Fruit fly (Drosophila melanogaster) whole organism, pupa: ENCODE data around the gene CG32365.

Experiments used
- CG10348 ChIP-seq: fragments of 200-800 bp; sonication (Bioruptor generic); IDR thresholded peaks from 2 replicates; pipeline ENCODE4 v1.3.6; 2022; ENCODE audit warnings: missing biosample characterization, missing genetic modification characterization
- CG12605 ChIP-seq: fragments of 200-800 bp; sonication (Bioruptor generic); IDR thresholded peaks from 2 replicates; pipeline ENCODE4 v1.3.6; 2022; ENCODE audit warnings: missing biosample characterization, missing genetic modification characterization
- CG13204 ChIP-seq: fragments of 200-800 bp; sonication (Bioruptor generic); optimal IDR thresholded peaks from 2 replicates; lab custom pipeline; 2018; ENCODE audit warnings: missing biosample characterization, mild to moderate bottlenecking, missing genetic modification characterization, moderate library complexity
- CG14655 ChIP-seq: fragments of 200-800 bp; sonication (Bioruptor generic); optimal IDR thresholded peaks from 3 replicates; lab custom pipeline; 2017; ENCODE audit warnings: mild to moderate bottlenecking, missing biosample characterization, missing genetic modification reagents, missing genetic modification characterization
- CG15710 ChIP-seq: fragments of 200-800 bp; sonication (Bioruptor generic); optimal IDR thresholded peaks from 2 replicates; lab custom pipeline; 2018; ENCODE audit warnings: missing biosample characterization, mild to moderate bottlenecking, missing genetic modification characterization, moderate library complexity
- CG17806 ChIP-seq: fragments of 200-800 bp; sonication (Bioruptor generic); optimal IDR thresholded peaks from 2 replicates; lab custom pipeline; 2018; ENCODE audit warnings: missing biosample characterization, mild to moderate bottlenecking, missing genetic modification characterization, moderate library complexity
- CG32121 ChIP-seq: fragments of 200-800 bp; sonication (Bioruptor generic); IDR thresholded peaks from 2 replicates; pipeline ENCODE4 v1.3.6; 2022; ENCODE audit warnings: missing biosample characterization, missing genetic modification characterization
- CG34367 ChIP-seq: fragments of 200-800 bp; sonication (Bioruptor generic); optimal IDR thresholded peaks from 2 replicates; lab custom pipeline; 2018; ENCODE audit warnings: missing biosample characterization, mild to moderate bottlenecking, missing genetic modification characterization
- CG4496 ChIP-seq: fragments of 200-800 bp; sonication (Bioruptor generic); IDR thresholded peaks from 3 replicates; pipeline ENCODE4 v1.3.6; 2022; ENCODE audit warnings: missing biosample characterization, missing genetic modification characterization
- CG8159 ChIP-seq: fragments of 200-800 bp; sonication (Bioruptor generic); optimal IDR thresholded peaks from 3 replicates; lab custom pipeline; 2018; ENCODE audit warnings: missing biosample characterization, mild to moderate bottlenecking, missing genetic modification characterization, moderate library complexity
- CG8301 ChIP-seq: fragments of 200-800 bp; sonication (Bioruptor generic); optimal IDR thresholded peaks from 2 replicates; lab custom pipeline; 2018; ENCODE audit warnings: missing biosample characterization, mild to moderate bottlenecking, missing genetic modification characterization
- CG9948 ChIP-seq: fragments of 200-800 bp; sonication (Bioruptor generic); optimal IDR thresholded peaks from 2 replicates; lab custom pipeline; 2018; ENCODE audit warnings: missing biosample characterization, mild to moderate bottlenecking, missing genetic modification characterization, moderate library complexity
- D1 ChIP-seq: fragments of 200-800 bp; sonication (Bioruptor generic); optimal IDR thresholded peaks from 2 replicates; lab custom pipeline; 2018; ENCODE audit warnings: missing biosample characterization, mild to moderate bottlenecking, missing genetic modification characterization, moderate library complexity
- EcR ChIP-seq: fragments of 200-800 bp; sonication (Bioruptor generic); optimal IDR thresholded peaks from 3 replicates; lab custom pipeline; 2019; ENCODE audit warnings: missing biosample characterization, missing genetic modification characterization, mild to moderate bottlenecking, moderate library complexity, missing genetic modification reagents
- Ets98B ChIP-seq: fragments of 200-800 bp; sonication (Bioruptor generic); IDR thresholded peaks from 2 replicates; pipeline ENCODE4 v1.3.6; 2022; ENCODE audit warnings: missing biosample characterization, missing genetic modification characterization
- Pif1A ChIP-seq: fragments of 200-800 bp; sonication (Bioruptor generic); optimal IDR thresholded peaks from 3 replicates; lab custom pipeline; 2016; ENCODE audit warnings: missing biosample characterization, missing genetic modification characterization
- Pif1B ChIP-seq: fragments of 200-800 bp; sonication (Bioruptor generic); optimal IDR thresholded peaks from 3 replicates; lab custom pipeline; 2016; ENCODE audit warnings: missing biosample characterization, missing genetic modification characterization
- Snoo ChIP-seq: fragments of 200-800 bp; sonication (Bioruptor generic); optimal IDR thresholded peaks from 3 replicates; lab custom pipeline; 2017; ENCODE audit warnings: missing biosample characterization, mild to moderate bottlenecking, missing genetic modification characterization, inconsistent platforms
- fd96Ca ChIP-seq: fragments of 200-800 bp; sonication (Bioruptor generic); IDR thresholded peaks from 3 replicates; pipeline ENCODE4 v1.3.6; 2022; ENCODE audit warnings: missing biosample characterization, missing genetic modification characterization
- gl ChIP-seq: fragments of 200-800 bp; sonication (Bioruptor generic); optimal IDR thresholded peaks from 2 replicates; lab custom pipeline; 2018; ENCODE audit warnings: missing biosample characterization, mild to moderate bottlenecking, missing genetic modification characterization
- rn ChIP-seq: fragments of 200-800 bp; sonication (Bioruptor generic); IDR thresholded peaks from 2 replicates; pipeline ENCODE4 v1.3.6; 2022; ENCODE audit warnings: missing biosample characterization, missing genetic modification characterization

CG32365 gene

dm6 chr3L:7940558-7941238 lies 71.9 kb downstream of the CG32365 start:
- TF ChIP-seq Pif1A (GFP tag; lab: Kevin White, UChicago) (no peak), CG32121 (GFP tag; lab: Robert Waterston, UW) (no peak), CG14655 (GFP tag; lab: Kevin White, UChicago) (no peak), Snoo (tag; lab: Kevin White, UChicago) (no peak), Pif1B (GFP tag; lab: Kevin White, UChicago) (no peak), gl (tag; lab: Kevin White, UChicago) (no peak), CG17806 (no peak), EcR (GFP tag; lab: Kevin White, UChicago) (no peak), CG9948 (tag; lab: Kevin White, UChicago) (no peak), CG34367 (tag; lab: Kevin White, UChicago) (no peak), CG10348 (GFP tag; lab: Robert Waterston, UW) (no peak), CG15710 (tag; lab: Kevin White, UChicago) (no peak), CG13204 (no peak), CG8159 (tag; lab: Kevin White, UChicago) (no peak), rn (no peak), fd96Ca (no peak), CG4496 (GFP tag; lab: Robert Waterston, UW) (no peak), D1 (no peak), Ets98B (no peak), CG8301 (no peak)

DNA sequence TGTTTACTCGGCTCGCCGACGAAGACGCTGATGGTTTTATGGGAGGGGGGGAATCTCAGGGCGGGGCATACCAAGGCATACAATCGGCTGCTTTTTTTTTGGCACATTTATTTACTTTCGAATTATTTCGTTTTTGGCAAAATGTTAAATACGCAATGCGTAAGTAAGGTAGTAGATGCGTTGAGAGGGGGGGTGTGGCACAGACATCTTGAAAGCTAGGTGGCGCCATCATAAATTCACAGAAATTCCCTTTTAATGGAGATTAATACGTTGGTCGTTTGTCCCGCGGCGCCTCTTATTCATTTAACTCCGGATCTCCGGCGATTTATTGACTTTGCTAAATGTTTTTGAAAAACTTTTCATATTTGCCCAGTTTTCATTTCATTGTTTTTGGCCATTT lies 72.7 kb downstream of the CG32365 start:
- TF ChIP-seq Ets98B: no peak

DNA sequence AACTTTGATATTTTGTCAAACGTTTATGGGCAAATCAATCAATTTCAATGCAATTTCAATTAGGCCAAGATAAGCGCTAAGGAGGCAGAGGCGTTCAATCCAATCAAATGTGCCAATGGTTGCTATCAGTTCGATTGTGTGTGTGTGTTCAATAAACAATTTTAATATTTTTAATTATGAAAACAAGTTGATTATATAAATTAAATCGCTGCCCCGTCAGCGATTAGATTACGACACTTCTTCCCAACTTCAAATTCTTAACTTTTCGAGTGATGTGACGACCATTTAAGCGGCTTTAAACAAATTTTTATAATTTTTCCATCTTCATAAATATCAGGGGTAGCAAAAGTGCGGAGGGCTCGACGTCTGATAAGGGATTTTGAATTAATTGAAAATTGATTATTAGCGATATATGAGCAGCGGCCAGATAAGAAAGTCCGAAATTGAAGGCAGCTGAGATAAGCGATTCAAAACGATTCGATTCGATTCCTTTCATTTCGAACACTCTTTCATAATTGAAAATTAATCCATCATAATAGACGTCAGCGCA lies 73.6 kb downstream of the CG32365 start:
- TF ChIP-seq Snoo (tag; lab: Kevin White, UChicago): no peak
- no peak for TF ChIP-seq CG14655 (GFP tag; lab: Kevin White, UChicago)
- TF ChIP-seq CG17806: no peak
- no peak for TF ChIP-seq Pif1B (GFP tag; lab: Kevin White, UChicago)
- TF ChIP-seq rn: no peak
- TF ChIP-seq CG8301: no peak
- TF ChIP-seq CG10348 (GFP tag; lab: Robert Waterston, UW): no peak
- TF ChIP-seq CG9948 (tag; lab: Kevin White, UChicago): no peak
- no peak for TF ChIP-seq fd96Ca
- TF ChIP-seq Pif1A (GFP tag; lab: Kevin White, UChicago): no peak
- TF ChIP-seq D1: no peak
- no peak for TF ChIP-seq EcR (GFP tag; lab: Kevin White, UChicago)
- no peak for TF ChIP-seq CG34367 (tag; lab: Kevin White, UChicago)
- no peak for TF ChIP-seq CG32121 (GFP tag; lab: Robert Waterston, UW)
- no peak for TF ChIP-seq CG13204
- TF ChIP-seq CG8159 (tag; lab: Kevin White, UChicago): no peak
- TF ChIP-seq, all 21 proteins: peak for 0

- TF ChIP-seq rn: no peak
- no peak for TF ChIP-seq CG10348 (GFP tag; lab: Robert Waterston, UW)
- no peak for TF ChIP-seq Pif1B (GFP tag; lab: Kevin White, UChicago)
- no peak for TF ChIP-seq CG8301
- no peak for TF ChIP-seq CG12605 (GFP tag; lab: Robert Waterston, UW)
- TF ChIP-seq CG17806: no peak
Observed at dm6 chr3L:7943046-7943445, 74.2 kb downstream of the CG32365 start.

dm6 chr3L:7943950-7944349 lies 75.1 kb downstream of the CG32365 start:
- TF ChIP-seq CG32121 (GFP tag; lab: Robert Waterston, UW) (no peak), D1 (no peak), CG12605 (GFP tag; lab: Robert Waterston, UW) (no peak), CG9948 (tag; lab: Kevin White, UChicago) (no peak), fd96Ca (no peak), Snoo (tag; lab: Kevin White, UChicago) (no peak), CG8301 (no peak), Ets98B (no peak), CG14655 (GFP tag; lab: Kevin White, UChicago) (no peak), EcR (GFP tag; lab: Kevin White, UChicago) (no peak), CG8159 (tag; lab: Kevin White, UChicago) (no peak), CG4496 (GFP tag; lab: Robert Waterston, UW) (no peak), rn (no peak), CG13204 (no peak), CG10348 (GFP tag; lab: Robert Waterston, UW) (no peak), CG15710 (tag; lab: Kevin White, UChicago) (no peak), CG17806 (no peak)
